Fruit fly (Drosophila melanogaster) whole organism, embryonic: ENCODE measurements around the gene Nubp1.

ENCODE experiments used
- Atf6 ChIP-seq: fragments of 200-800 bp; sonication (Bioruptor generic); IDR thresholded peaks from 2 replicates; pipeline ENCODE4 v1.3.6; 2022; ENCODE audit warnings: missing biosample characterization, missing genetic modification characterization
- CG11247 ChIP-seq: fragments of 200-800 bp; sonication (Bioruptor generic); IDR thresholded peaks from 2 replicates; pipeline ENCODE4 v1.3.6; 2022; ENCODE audit warnings: missing biosample characterization, missing genetic modification characterization
- CG11504 ChIP-seq: fragments of 200-800 bp; sonication (Bioruptor generic); optimal IDR thresholded peaks from 3 replicates; lab custom pipeline; 2019; ENCODE audit warnings: missing biosample characterization, mild to moderate bottlenecking, missing genetic modification characterization, moderate library complexity
- CG12104 ChIP-seq: fragments of 200-800 bp; sonication (Bioruptor generic); optimal IDR thresholded peaks from 3 replicates; lab custom pipeline; 2016; ENCODE audit warnings: missing biosample characterization, missing genetic modification characterization
- CG12659 ChIP-seq: fragments of 200-800 bp; sonication (Bioruptor generic); optimal IDR thresholded peaks from 3 replicates; lab custom pipeline; 2017; ENCODE audit warnings: mild to moderate bottlenecking, missing biosample characterization, missing genetic modification reagents, missing genetic modification characterization
- CG12769 ChIP-seq: fragments of 200-800 bp; sonication (Bioruptor generic); optimal IDR thresholded peaks from 2 replicates; lab custom pipeline; 2019; ENCODE audit warnings: missing biosample characterization, mild to moderate bottlenecking, missing genetic modification characterization, moderate library complexity
- CG13424 ChIP-seq: fragments of 200-800 bp; sonication (Bioruptor generic); optimal IDR thresholded peaks from 2 replicates; lab custom pipeline; 2019; ENCODE audit warnings: missing biosample characterization, mild to moderate bottlenecking, missing genetic modification characterization, moderate library complexity
- CG14667 ChIP-seq: fragments of 200-800 bp; sonication (Bioruptor generic); IDR thresholded peaks from 2 replicates; pipeline ENCODE4 v1.3.6; 2022; ENCODE audit warnings: missing biosample characterization, missing genetic modification characterization
- CG14710 ChIP-seq: fragments of 200-800 bp; sonication (Bioruptor generic); optimal IDR thresholded peaks from 3 replicates; lab custom pipeline; 2019; ENCODE audit warnings: missing biosample characterization, mild to moderate bottlenecking, missing genetic modification characterization, moderate library complexity
- CG1602 ChIP-seq: fragments of 200-800 bp; sonication (Bioruptor generic); optimal IDR thresholded peaks from 3 replicates; lab custom pipeline; 2016; ENCODE audit warnings: missing biosample characterization, missing genetic modification characterization
- CG17568 ChIP-seq: fragments of 200-800 bp; sonication (Bioruptor generic); optimal IDR thresholded peaks from 2 replicates; lab custom pipeline; 2018; ENCODE audit warnings: missing biosample characterization, mild to moderate bottlenecking, missing genetic modification characterization, moderate library complexity
- CG2199 ChIP-seq: fragments of 200-800 bp; sonication (Bioruptor generic); IDR thresholded peaks from 3 replicates; pipeline ENCODE4 v1.3.6; 2022; ENCODE audit warnings: missing biosample characterization, missing genetic modification characterization
- CG2875 ChIP-seq: fragments of 200-800 bp; sonication (Bioruptor generic); optimal IDR thresholded peaks from 2 replicates; lab custom pipeline; 2017; ENCODE audit warnings: missing biosample characterization, mild to moderate bottlenecking, missing genetic modification characterization, missing genetic modification reagents
- CG2889 ChIP-seq: fragments of 200-800 bp; sonication (Bioruptor generic); IDR thresholded peaks from 3 replicates; pipeline ENCODE4 v1.3.6; 2022; ENCODE audit warnings: missing biosample characterization, missing genetic modification characterization
- CG30431 ChIP-seq: fragments of 200-800 bp; sonication (Bioruptor generic); optimal IDR thresholded peaks from 2 replicates; lab custom pipeline; 2017; ENCODE audit warnings: missing biosample characterization, missing genetic modification characterization
- CG9437 ChIP-seq: fragments of 200-800 bp; sonication (Bioruptor generic); optimal IDR thresholded peaks from 2 replicates; lab custom pipeline; 2018; ENCODE audit warnings: missing biosample characterization, mild to moderate bottlenecking, missing genetic modification characterization
- CG9817 ChIP-seq: fragments of 200-800 bp; sonication (Bioruptor generic); optimal IDR thresholded peaks from 2 replicates; lab custom pipeline; 2018; ENCODE audit warnings: missing biosample characterization, mild to moderate bottlenecking, missing genetic modification characterization, moderate library complexity
- CoRest ChIP-seq: fragments of 200-800 bp; sonication (Bioruptor generic); optimal IDR thresholded peaks from 3 replicates; lab custom pipeline; 2018; ENCODE audit warnings: missing biosample characterization, mild to moderate bottlenecking, missing genetic modification characterization, moderate library complexity
- Doc2 ChIP-seq: fragments of 200-800 bp; sonication (Bioruptor generic); IDR thresholded peaks from 2 replicates; pipeline ENCODE4 v1.3.6; 2022; ENCODE audit warnings: missing biosample characterization, missing genetic modification characterization
- Fer3 ChIP-seq: fragments of 200-800 bp; sonication (Bioruptor generic); optimal IDR thresholded peaks from 2 replicates; lab custom pipeline; 2018; ENCODE audit warnings: missing biosample characterization, mild to moderate bottlenecking, missing genetic modification characterization, moderate library complexity
- HLH54F ChIP-seq: fragments of 200-800 bp; sonication (Bioruptor generic); optimal IDR thresholded peaks from 3 replicates; lab custom pipeline; 2016; ENCODE audit warnings: missing biosample characterization, missing genetic modification characterization
- Nf-YA ChIP-seq: fragments of 200-800 bp; sonication (Bioruptor generic); IDR thresholded peaks from 2 replicates; pipeline ENCODE4 v1.3.6; 2022; ENCODE audit warnings: missing biosample characterization, missing genetic modification characterization
- Ptx1 ChIP-seq: fragments of 200-800 bp; sonication (Bioruptor generic); IDR thresholded peaks from 2 replicates; pipeline ENCODE4 v1.3.6; 2022; ENCODE audit warnings: missing biosample characterization, missing genetic modification characterization
- Sox102F ChIP-seq: fragments of 200-800 bp; sonication (Bioruptor generic); optimal IDR thresholded peaks from 2 replicates; lab custom pipeline; 2018; ENCODE audit warnings: missing biosample characterization, mild to moderate bottlenecking, missing genetic modification characterization, moderate library complexity
- bowl ChIP-seq: fragments of 200-800 bp; sonication (Bioruptor generic); IDR thresholded peaks from 2 replicates; pipeline ENCODE4 v1.3.6; 2022; ENCODE audit warnings: missing biosample characterization, missing genetic modification characterization
- btn ChIP-seq: fragments of 200-800 bp; sonication (Bioruptor generic); optimal IDR thresholded peaks from 2 replicates; lab custom pipeline; 2016; ENCODE audit warnings: missing biosample characterization, missing genetic modification characterization
- caup ChIP-seq: fragments of 200-800 bp; sonication (Bioruptor generic); optimal IDR thresholded peaks from 3 replicates; lab custom pipeline; 2017; ENCODE audit warnings: missing biosample characterization, mild to moderate bottlenecking, missing genetic modification characterization, moderate library complexity; ENCODE audit not compliant: severe bottlenecking
- fd3F ChIP-seq: fragments of 200-800 bp; sonication (Bioruptor generic); optimal IDR thresholded peaks from 2 replicates; lab custom pipeline; 2018; ENCODE audit warnings: missing biosample characterization, mild to moderate bottlenecking, missing genetic modification characterization, moderate library complexity
- fd96Cb ChIP-seq: fragments of 200-800 bp; sonication (Bioruptor generic); optimal IDR thresholded peaks from 2 replicates; lab custom pipeline; 2018; ENCODE audit warnings: missing biosample characterization, mild to moderate bottlenecking, missing genetic modification characterization, moderate library complexity
- fru ChIP-seq: fragments of >200 bp; optimal IDR thresholded peaks from 2 replicates; lab custom pipeline; 2017
- gce ChIP-seq: fragments of 200-800 bp; sonication (Bioruptor generic); IDR thresholded peaks from 3 replicates; pipeline ENCODE4 v1.3.6; 2022; ENCODE audit warnings: missing biosample characterization, missing genetic modification characterization
- hb ChIP-seq: fragments of 200-800 bp; sonication (Bioruptor generic); IDR thresholded peaks from 3 replicates; pipeline ENCODE4 v1.3.6; 2022; ENCODE audit warnings: missing biosample characterization, missing genetic modification characterization; ENCODE audit not compliant: partially characterized antibody
- hkb ChIP-seq, 2 experiments: fragments of 200-800 bp in 1 of 2; fragments of >200 bp in 1 of 2; sonication (Bioruptor generic) in 1 of 2; IDR thresholded peaks in 1 of 2; optimal IDR thresholded peaks in 1 of 2; 2 replicates each; pipeline versions ENCODE4 v1.3.6 to Lab custom; 2017 to 2022; ENCODE audit warnings: missing biosample characterization in 1 of 2, missing genetic modification characterization in 1 of 2
- kni ChIP-seq: fragments of 200-800 bp; sonication (Bioruptor generic); optimal IDR thresholded peaks from 3 replicates; lab custom pipeline; 2017; ENCODE audit warnings: mild to moderate bottlenecking, missing biosample characterization, missing genetic modification reagents, missing genetic modification characterization
- knrl ChIP-seq: fragments of 200-800 bp; sonication (Bioruptor generic); IDR thresholded peaks from 3 replicates; pipeline ENCODE4 v1.3.6; 2022; ENCODE audit warnings: missing biosample characterization, missing genetic modification characterization; ENCODE audit not compliant: partially characterized antibody
- lilli ChIP-seq: fragments of 200-800 bp; sonication (Bioruptor generic); optimal IDR thresholded peaks from 3 replicates; lab custom pipeline; 2016; ENCODE audit warnings: missing biosample characterization, missing genetic modification characterization
- lola ChIP-seq, 3 experiments: fragments of >200 bp in 2 of 3; fragments of 200-800 bp in 1 of 3; sonication (Bioruptor generic) in 1 of 3; optimal IDR thresholded peaks; 2 replicates each; lab custom pipeline; 2017 to 2019; ENCODE audit warnings: missing biosample characterization in 3 of 3, missing genetic modification characterization in 3 of 3, mild to moderate bottlenecking in 1 of 3, moderate library complexity in 1 of 3
- maf-S ChIP-seq: fragments of 200-800 bp; sonication (Bioruptor generic); optimal IDR thresholded peaks from 2 replicates; lab custom pipeline; 2016; ENCODE audit warnings: missing biosample characterization, missing genetic modification characterization
- oc ChIP-seq: fragments of 200-800 bp; sonication (Bioruptor generic); optimal IDR thresholded peaks from 2 replicates; lab custom pipeline; 2018; ENCODE audit warnings: missing biosample characterization, mild to moderate bottlenecking, missing genetic modification characterization, moderate library complexity
- onecut ChIP-seq: fragments of 200-800 bp; sonication (Bioruptor generic); IDR thresholded peaks from 2 replicates; pipeline ENCODE4 v1.3.6; 2022; ENCODE audit warnings: missing biosample characterization, missing genetic modification characterization
- pita ChIP-seq: fragments of 200-800 bp; sonication (Bioruptor generic); optimal IDR thresholded peaks from 2 replicates; lab custom pipeline; 2017; ENCODE audit warnings: missing biosample characterization, mild to moderate bottlenecking, missing genetic modification characterization
- sc ChIP-seq, 3 experiments: fragments of >200 bp in 2 of 3; fragments of 200-800 bp in 1 of 3; sonication (Bioruptor generic) in 1 of 3; optimal IDR thresholded peaks; 2 replicates in 2 of 3; 3 replicates in 1 of 3; lab custom pipeline; 2017; ENCODE audit warnings: mild to moderate bottlenecking in 1 of 3, missing biosample characterization in 1 of 3, missing genetic modification characterization in 1 of 3, missing genetic modification reagents in 1 of 3
- sens ChIP-seq: fragments of 200-800 bp; sonication (Bioruptor generic); peaks from one replicate; lab custom pipeline; 2016; ENCODE audit warnings: missing biosample characterization, missing genetic modification characterization
- so ChIP-seq: fragments of 200-800 bp; sonication (Bioruptor generic); IDR thresholded peaks from 3 replicates; pipeline ENCODE4 v1.3.6; 2022; ENCODE audit warnings: missing biosample characterization, missing genetic modification characterization
- sob ChIP-seq: fragments of 200-800 bp; sonication (Bioruptor generic); IDR thresholded peaks from 2 replicates; pipeline ENCODE4 v1.3.6; 2022; ENCODE audit warnings: missing biosample characterization, missing genetic modification characterization
- ssp ChIP-seq: fragments of 200-800 bp; sonication (Bioruptor generic); IDR thresholded peaks from 2 replicates; pipeline ENCODE4 v1.3.6; 2022; ENCODE audit warnings: missing biosample characterization, missing genetic modification characterization
- tin ChIP-seq: fragments of 200-800 bp; sonication (Bioruptor generic); optimal IDR thresholded peaks from 3 replicates; lab custom pipeline; 2016; ENCODE audit warnings: missing biosample characterization, missing genetic modification characterization
- tio ChIP-seq: fragments of 200-800 bp; sonication (Bioruptor generic); optimal IDR thresholded peaks from 2 replicates; lab custom pipeline; 2017; ENCODE audit warnings: missing biosample characterization, missing genetic modification characterization, inconsistent platforms
- vvl ChIP-seq: fragments of 200-800 bp; sonication (Bioruptor generic); IDR thresholded peaks from 2 replicates; pipeline ENCODE4 v1.3.6; 2022; ENCODE audit warnings: missing biosample characterization, missing genetic modification characterization
- wdn ChIP-seq: fragments of 200-800 bp; sonication (Bioruptor generic); IDR thresholded peaks from 2 replicates; pipeline ENCODE4 v1.3.6; 2022; ENCODE audit warnings: missing biosample characterization, missing genetic modification characterization
- zen2 ChIP-seq: fragments of 200-800 bp; sonication (Bioruptor generic); IDR thresholded peaks from 3 replicates; pipeline ENCODE4 v1.3.6; 2022; ENCODE audit warnings: missing biosample characterization, missing genetic modification characterization; ENCODE audit not compliant: partially characterized antibody

The Nubp1 gene

dm6 chr2L:16709693-16710092, 22.7 kb upstream of the Nubp1 start (continued):
- peak; percentile 61; the same call in 1 of the 2 replicates for TF ChIP-seq Nf-YA (GFP tag; lab: Robert Waterston, UW)
- TF ChIP-seq CG13424 = peak; percentile 83
- peak; percentile 82 for TF ChIP-seq Sox102F (GFP tag; lab: Kevin White, UChicago)
- TF ChIP-seq knrl (GFP tag; lab: Robert Waterston, UW) = no peak
- no peak for TF ChIP-seq Doc2 (GFP tag; lab: Robert Waterston, UW)
- TF ChIP-seq CG2875 (GFP tag; lab: Kevin White, UChicago) = peak; percentile 51
- TF ChIP-seq CG9437 (GFP tag; lab: Kevin White, UChicago) = peak; percentile 41
- TF ChIP-seq fd3F = peak; percentile 51
- no peak for TF ChIP-seq CG14710 (tag; lab: Kevin White, UChicago)
- TF ChIP-seq ssp = peak; percentile 56
- TF ChIP-seq CG9817 (tag; lab: Kevin White, UChicago) = peak; percentile 66
- TF ChIP-seq CG11504 = peak; percentile 91
- TF ChIP-seq CG12104 (GFP tag; lab: Kevin White, UChicago) = peak; percentile 58
- peak; percentile 89 for TF ChIP-seq sob (GFP tag; lab: Robert Waterston, UW)
- TF ChIP-seq btn (GFP tag; lab: Kevin White, UChicago) = no peak
- no peak for TF ChIP-seq hkb (optimal IDR thresholded peaks at IDR 0.05; lab: Kevin White, UChicago)
- peak; percentile 88 for TF ChIP-seq hkb (GFP tag; IDR thresholded peaks at IDR 0.05; lab: Robert Waterston, UW)
- no peak for TF ChIP-seq sc (optimal IDR thresholded peaks at IDR 0.05; lab: Kevin White, UChicago)
- peak; percentile 54 for TF ChIP-seq sc (GFP tag; optimal IDR thresholded peaks at IDR 0.05; lab: Kevin White, UChicago)
- peak; percentile 66 for TF ChIP-seq oc
- no peak for TF ChIP-seq fru (lab: Kevin White, UChicago)
- TF ChIP-seq CG2889 (GFP tag; lab: Robert Waterston, UW) = 0 out of 3 replicates have a peak, but pooled peaks have one; percentile 54
- TF ChIP-seq Atf6 = peak; percentile 79
- peak; percentile 51 for TF ChIP-seq fd96Cb
- peak; percentile 16 for TF ChIP-seq HLH54F (GFP tag; lab: Kevin White, UChicago)
- no peak for TF ChIP-seq gce (GFP tag; lab: Robert Waterston, UW)
- TF ChIP-seq CG2199 (GFP tag; lab: Robert Waterston, UW) = no peak
- TF ChIP-seq CG14667 (GFP tag; lab: Robert Waterston, UW) = no peak
- TF ChIP-seq bowl (GFP tag; lab: Robert Waterston, UW) = peak; percentile 76; the same call in 1 of the 2 replicates
- TF ChIP-seq so = peak; percentile 90
- TF ChIP-seq pita (GFP tag; lab: Kevin White, UChicago) = no peak
- peak; percentile 51 for TF ChIP-seq CG1602 (GFP tag; lab: Kevin White, UChicago)
- peak in 1 of 3 experiments; percentile 57 for TF ChIP-seq lola (GFP tag; optimal IDR thresholded peaks at IDR 0.05; lab: Kevin White, UChicago)
- peak; percentile 48 for TF ChIP-seq tio (GFP tag; lab: Kevin White, UChicago)
- no peak for TF ChIP-seq maf-S
- TF ChIP-seq CG11247 = peak; percentile 64
- peak; percentile 65 for TF ChIP-seq CG12659 (GFP tag; lab: Kevin White, UChicago)
- peak; percentile 36 for TF ChIP-seq lilli (GFP tag; lab: Kevin White, UChicago)

dm6 chr2L:16710234-16710633, 22.1 kb upstream of the Nubp1 start:
- TF ChIP-seq kni (GFP tag; lab: Kevin White, UChicago) (no peak), onecut (no peak), CG12769 (tag; lab: Kevin White, UChicago) (no peak), tin (no peak), Ptx1 (GFP tag; lab: Robert Waterston, UW) (no peak), hkb (optimal IDR thresholded peaks at IDR 0.05; lab: Kevin White, UChicago) (no peak), hkb (GFP tag; IDR thresholded peaks at IDR 0.05; lab: Robert Waterston, UW) (no peak), vvl (GFP tag; lab: Robert Waterston, UW) (peak; percentile 60; the same call in 1 of the 2 replicates), CG17568 (GFP tag; lab: Kevin White, UChicago) (peak; percentile 32), sens (GFP tag; lab: Kevin White, UChicago) (peak; percentile 60), wdn (GFP tag; lab: Robert Waterston, UW) (no peak), CG14710 (tag; lab: Kevin White, UChicago) (no peak), CoRest (tag; lab: Kevin White, UChicago) (no peak), hb (no peak), Fer3 (tag; lab: Kevin White, UChicago) (no peak), caup (GFP tag; lab: Kevin White, UChicago) (no peak), zen2 (GFP tag; lab: Robert Waterston, UW) (no peak), CG30431 (no peak)
